Fruit fly (Drosophila melanogaster): ENCODE data around the gene Dh31.

dm6 chr2L:8464107-8464582 lies 42.5 kb downstream of the Dh31 start, which contains the start of gene prg:
- TF ChIP-seq Rel (GFP tag; optimal IDR thresholded peaks at IDR 0.05) = no peak
- TF ChIP-seq Rel (tag; optimal IDR thresholded peaks at IDR 0.05) = no peak
- TF ChIP-seq lola (GFP tag; optimal IDR thresholded peaks at IDR 0.05) = no peak
- TF ChIP-seq brk (GFP tag; optimal IDR thresholded peaks at IDR 0.05) = peak; percentile 51
- TF ChIP-seq OdsH (GFP tag; optimal IDR thresholded peaks at IDR 0.05) = peak; percentile 28
- TF ChIP-seq fru (GFP tag; optimal IDR thresholded peaks at IDR 0.05) = peak; percentile 74
- TF ChIP-seq h (GFP tag; optimal IDR thresholded peaks at IDR 0.05) = peak; percentile 78
- TF ChIP-seq rgr (GFP tag; optimal IDR thresholded peaks at IDR 0.05) = peak; percentile 62
- no peak for TF ChIP-seq Dif (GFP tag; optimal IDR thresholded peaks at IDR 0.05; ENCODE audit: partially characterized antibody)
- no peak for TF ChIP-seq Dfd (GFP tag; optimal IDR thresholded peaks at IDR 0.05)
- TF ChIP-seq ey (GFP tag; optimal IDR thresholded peaks at IDR 0.05) = peak; percentile 45
- no peak for TF ChIP-seq Abd-B (GFP tag; optimal IDR thresholded peaks at IDR 0.05)
- TF ChIP-seq pan (optimal IDR thresholded peaks at IDR 0.05) = no peak
- no peak for TF ChIP-seq Mio (GFP tag; optimal IDR thresholded peaks at IDR 0.05)
- TF ChIP-seq sv (GFP tag; optimal IDR thresholded peaks at IDR 0.05) = peak; percentile 64
